Worm (Caenorhabditis elegans): ENCODE measurements around the gene skr-7.

DNA sequence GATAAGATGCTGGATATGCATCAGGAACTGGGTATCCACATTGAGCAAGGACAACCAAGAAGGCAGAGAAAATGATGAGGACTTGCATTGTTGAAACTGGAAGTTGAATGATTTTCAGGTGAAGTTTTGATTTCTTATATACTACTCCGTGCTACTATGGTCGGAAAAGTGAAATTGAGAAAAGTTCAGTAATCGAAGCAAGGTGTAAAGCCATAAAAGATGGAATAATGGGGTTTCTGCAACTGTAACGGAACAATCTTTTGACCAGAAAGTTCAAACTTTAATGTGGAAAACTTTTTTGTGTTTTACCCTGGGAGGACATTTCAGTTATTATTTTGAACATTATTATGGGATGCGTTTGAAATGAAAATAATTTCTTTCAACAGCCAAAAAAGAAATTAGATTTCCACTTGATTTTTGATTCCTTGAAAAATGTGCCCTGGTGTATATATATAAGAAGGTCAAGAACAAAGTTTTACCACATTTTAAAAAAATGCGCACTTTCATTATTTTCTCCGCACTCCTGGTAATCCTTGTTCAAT is 1.7 kb downstream of the skr-7 start, which contains the start of the genes Y47D7A.9 and Y47D7A.19:
- TF ChIP-seq cog-1 (tag; optimal IDR thresholded peaks at IDR 0.05) (no peak), ztf-29 (GFP tag; IDR thresholded peaks at IDR 0.05) (no peak), klf-2 (GFP tag; conservative IDR thresholded peaks at IDR 0.05) (no peak), ztf-23 (GFP tag; IDR thresholded peaks at IDR 0.05) (no peak), flt-1 (GFP tag; IDR thresholded peaks at IDR 0.05) (no peak), ref-1 (GFP tag; conservative IDR thresholded peaks at IDR 0.05) (no peak), med-1 (GFP tag; optimal IDR thresholded peaks at IDR 0.05; ENCODE audit: insufficient read depth) (no peak), T22C8.4 (GFP tag; IDR thresholded peaks at IDR 0.05) (no peak), tab-1 (GFP tag; IDR thresholded peaks at IDR 0.05) (no peak)

Measured in whole organism, midembryonic.